Fruit fly (Drosophila melanogaster): ENCODE measurements around the gene CG13300.
A peak's percentile ranks its signal among the peaks of the same experiment; 100 is the strongest.

CG13300 gene

dm6 chr3L:6400062-6400750 is 48.0 kb upstream of the CG13300 start, which contains the start of gene CG42747 (continued):
- peak; percentile 61 for TF ChIP-seq CG1602 (GFP tag; optimal IDR thresholded peaks at IDR 0.05)
- TF ChIP-seq CG1832 (GFP tag; optimal IDR thresholded peaks at IDR 0.05) = no peak
- TF ChIP-seq Hr3 (GFP tag; optimal IDR thresholded peaks at IDR 0.05) = peak; percentile 69
- TF ChIP-seq CG18619 (GFP tag; optimal IDR thresholded peaks at IDR 0.05) = peak; percentile 52
- TF ChIP-seq eve (GFP tag; optimal IDR thresholded peaks at IDR 0.05) = peak in 1 of 2 experiments; percentile 93
- peak; percentile 50; the same call in 1 of the 2 replicates for TF ChIP-seq Scr (GFP tag; IDR thresholded peaks at IDR 0.05; ENCODE audit: partially characterized antibody)
- TF ChIP-seq sr (GFP tag; IDR thresholded peaks at IDR 0.05) = no peak
- 0 out of 2 replicates have a peak, but pooled peaks have one; percentile 15 for TF ChIP-seq slbo (GFP tag; IDR thresholded peaks at IDR 0.05)
- peak; percentile 60 for TF ChIP-seq lmd (GFP tag; IDR thresholded peaks at IDR 0.05)
- TF ChIP-seq Doc2 (GFP tag; IDR thresholded peaks at IDR 0.05) = no peak
- peak; percentile 85 for TF ChIP-seq Sox102F (GFP tag; optimal IDR thresholded peaks at IDR 0.05)
- peak; percentile 69 for TF ChIP-seq org-1 (GFP tag; optimal IDR thresholded peaks at IDR 0.05)
- peak; percentile 82 for TF ChIP-seq CG15479 (GFP tag; optimal IDR thresholded peaks at IDR 0.05)
- TF ChIP-seq sisA (GFP tag; IDR thresholded peaks at IDR 0.05) = peak; percentile 53; the same call in 1 of the 2 replicates
- TF ChIP-seq B-H2 (GFP tag; optimal IDR thresholded peaks at IDR 0.05) = peak; percentile 0
- TF ChIP-seq Usf (GFP tag; optimal IDR thresholded peaks at IDR 0.05) = peak; percentile 19
- no peak for TF ChIP-seq CG32767 (GFP tag; IDR thresholded peaks at IDR 0.05)
- TF ChIP-seq CG6254 (GFP tag; optimal IDR thresholded peaks at IDR 0.05) = peak; percentile 86
- TF ChIP-seq Meics (GFP tag; optimal IDR thresholded peaks at IDR 0.05) = peak; percentile 53
- no peak for TF ChIP-seq Dbx (GFP tag; IDR thresholded peaks at IDR 0.05)
- peak; percentile 92 for TF ChIP-seq dmrt11E (tag; optimal IDR thresholded peaks at IDR 0.05)
- TF ChIP-seq slou (GFP tag; optimal IDR thresholded peaks at IDR 0.05) = no peak
- TF ChIP-seq Hmr (GFP tag; optimal IDR thresholded peaks at IDR 0.05) = peak; percentile 24
- peak; percentile 15 for TF ChIP-seq CG3163 (GFP tag; optimal IDR thresholded peaks at IDR 0.05)
- TF ChIP-seq CG7745 (tag; optimal IDR thresholded peaks at IDR 0.05) = peak; percentile 9
- TF ChIP-seq CG16813 (GFP tag; IDR thresholded peaks at IDR 0.05; ENCODE audit: partially characterized antibody) = peak; percentile 6; the same call in 1 of the 3 replicates
- 0 out of 2 replicates have a peak, but pooled peaks have one; percentile 16 for TF ChIP-seq CG32532 (GFP tag; IDR thresholded peaks at IDR 0.05)
- TF ChIP-seq Ravus (GFP tag; IDR thresholded peaks at IDR 0.05) = peak; percentile 24
- peak; percentile 72 for TF ChIP-seq salm (tag; optimal IDR thresholded peaks at IDR 0.05)
- peak; percentile 41 for TF ChIP-seq CG12769 (tag; optimal IDR thresholded peaks at IDR 0.05)
- TF ChIP-seq Lpt (GFP tag; optimal IDR thresholded peaks at IDR 0.05) = no peak
- TF ChIP-seq Deaf1 (tag; optimal IDR thresholded peaks at IDR 0.05) = peak; percentile 66
- peak; percentile 73 for TF ChIP-seq zen (tag; optimal IDR thresholded peaks at IDR 0.05)
- no peak for TF ChIP-seq CG17612 (GFP tag; IDR thresholded peaks at IDR 0.05)
- peak; percentile 51 for TF ChIP-seq Atf-2 (GFP tag; optimal IDR thresholded peaks at IDR 0.05)
- TF ChIP-seq CG3995 (GFP tag; optimal IDR thresholded peaks at IDR 0.05) = no peak
- peak; percentile 66 for TF ChIP-seq oc (tag; optimal IDR thresholded peaks at IDR 0.05)
- TF ChIP-seq CG7556 (GFP tag; optimal IDR thresholded peaks at IDR 0.05) = peak; percentile 77
- peak; percentile 72 for TF ChIP-seq Xbp1 (GFP tag; optimal IDR thresholded peaks at IDR 0.05)
- TF ChIP-seq hbn (GFP tag; IDR thresholded peaks at IDR 0.05; ENCODE audit: partially characterized antibody) = peak; percentile 39; the same call in 1 of the 2 replicates
- 0 out of 3 replicates have a peak, but pooled peaks have one; percentile 55 for TF ChIP-seq CG3726 (GFP tag; IDR thresholded peaks at IDR 0.05)
- peak; percentile 91 for TF ChIP-seq gsb-n (tag; optimal IDR thresholded peaks at IDR 0.05)
- TF ChIP-seq Bgb (GFP tag; IDR thresholded peaks at IDR 0.05; ENCODE audit: partially characterized antibody) = peak; percentile 72
- peak; percentile 91 for TF ChIP-seq CG2712 (tag; optimal IDR thresholded peaks at IDR 0.05)
- peak; percentile 36 for TF ChIP-seq CG18764 (GFP tag; optimal IDR thresholded peaks at IDR 0.05)
- no peak for TF ChIP-seq CG13894 (tag; optimal IDR thresholded peaks at IDR 0.05)
- TF ChIP-seq chm (GFP tag; IDR thresholded peaks at IDR 0.05) = peak; percentile 62
- TF ChIP-seq Hr51 (GFP tag; optimal IDR thresholded peaks at IDR 0.05) = peak; percentile 48 to 83
